Worm (Caenorhabditis elegans) whole organism, young adult: Measurements from ENCODE around the gene T28C6.7.

Experiments
- F10E7.11 ChIP-seq: sonication (generic microtip); optimal IDR thresholded peaks from 2 replicates; lab custom pipeline; 2017; ENCODE audit warnings: mild to moderate bottlenecking, missing genetic modification characterization, moderate library complexity, missing compliant biosample characterization
- F22D6.2 ChIP-seq: sonication (generic microtip); optimal IDR thresholded peaks from 2 replicates; lab custom pipeline; 2016; ENCODE audit warnings: mild to moderate bottlenecking, missing genetic modification characterization, missing compliant biosample characterization
- F52B5.7 ChIP-seq: sonication (generic microtip); optimal IDR thresholded peaks from 2 replicates; lab custom pipeline; 2016; ENCODE audit warnings: mild to moderate bottlenecking, missing genetic modification characterization, missing compliant biosample characterization
- F57A8.1 ChIP-seq: fragments of 200-800 bp; sonication (Bioruptor generic); optimal IDR thresholded peaks from 2 replicates; lab custom pipeline; 2018; ENCODE audit warnings: mild to moderate bottlenecking, missing genetic modification characterization, moderate library complexity, missing compliant biosample characterization
- F57C9.4 ChIP-seq: sonication (generic microtip); optimal IDR thresholded peaks from 2 replicates; lab custom pipeline; 2017; ENCODE audit warnings: mild to moderate bottlenecking, missing genetic modification characterization, missing compliant biosample characterization
- Y53F4B.3 ChIP-seq: fragments of 200-800 bp; sonication (Bioruptor generic); IDR thresholded peaks from 2 replicates; pipeline ENCODE4 v1.3.6; 2022; ENCODE audit warnings: missing genetic modification reagents, missing genetic modification characterization, missing compliant biosample characterization
- Y79H2A.3 ChIP-seq: fragments of 200-800 bp; sonication (Bioruptor generic); conservative IDR thresholded peaks from 2 replicates; pipeline ENCODE4 v1.3.6; 2022; ENCODE audit warnings: missing genetic modification reagents, missing genetic modification characterization, missing compliant biosample characterization
- aptf-3 ChIP-seq: fragments of 200-800 bp; sonication (Bioruptor generic); IDR thresholded peaks from 2 replicates; pipeline ENCODE4 v1.3.6; 2022; ENCODE audit warnings: missing genetic modification characterization, missing compliant biosample characterization
- attf-3 ChIP-seq: fragments of 200-800 bp; sonication (Bioruptor generic); conservative IDR thresholded peaks from 2 replicates; pipeline ENCODE4 v1.3.6; 2022; ENCODE audit warnings: missing genetic modification reagents, missing genetic modification characterization, missing compliant biosample characterization
- attf-5 ChIP-seq: fragments of 200-800 bp; sonication (Bioruptor generic); optimal IDR thresholded peaks from 2 replicates; lab custom pipeline; 2018; ENCODE audit warnings: mild to moderate bottlenecking, missing genetic modification characterization, missing compliant biosample characterization
- bed-2 ChIP-seq: fragments of 200-800 bp; sonication (Bioruptor generic); IDR thresholded peaks from 2 replicates; pipeline ENCODE4 v1.3.6; 2022; ENCODE audit warnings: missing genetic modification reagents, missing genetic modification characterization, missing compliant biosample characterization
- cebp-1 ChIP-seq, 2 experiments: fragments of 200-800 bp in 1 of 2; sonication (Bioruptor generic) in 1 of 2; sonication (generic microtip) in 1 of 2; IDR thresholded peaks in 1 of 2; optimal IDR thresholded peaks in 1 of 2; 2 replicates each; pipeline versions ENCODE4 v1.3.6 to Lab custom; 2017 to 2022; ENCODE audit warnings: missing compliant biosample characterization in 2 of 2, missing genetic modification characterization in 2 of 2, mild to moderate bottlenecking in 1 of 2, missing genetic modification reagents in 1 of 2, moderate library complexity in 1 of 2
- ceh-40 ChIP-seq: fragments of 200-800 bp; sonication (Bioruptor generic); IDR thresholded peaks from 2 replicates; pipeline ENCODE4 v1.3.6; 2022; ENCODE audit warnings: missing genetic modification characterization, missing compliant biosample characterization
- die-1 ChIP-seq: sonication (generic microtip); optimal IDR thresholded peaks from 2 replicates; lab custom pipeline; 2016; ENCODE audit warnings: missing genotype, mild to moderate bottlenecking, missing genetic modification characterization, missing compliant biosample characterization
- efl-1 ChIP-seq: fragments of 150-350 bp; optimal IDR thresholded peaks from 2 replicates; lab custom pipeline; 2014; ENCODE audit warnings: missing biosample characterization, missing genetic modification reagents, missing genetic modification characterization
- egl-18 ChIP-seq: fragments of 200-800 bp; sonication (Bioruptor generic); IDR thresholded peaks from 2 replicates; pipeline ENCODE4 v1.3.6; 2022; ENCODE audit warnings: missing genetic modification reagents, missing genetic modification characterization, missing compliant biosample characterization
- egrh-3 ChIP-seq: fragments of 200-800 bp; sonication (Bioruptor generic); IDR thresholded peaks from 2 replicates; pipeline ENCODE4 v1.3.6; 2022; ENCODE audit warnings: missing genetic modification reagents, missing genetic modification characterization, missing compliant biosample characterization
- ekl-4 ChIP-seq: fragments of 200-800 bp; sonication (Bioruptor generic); IDR thresholded peaks from 2 replicates; pipeline ENCODE4 v1.3.6; 2022; ENCODE audit warnings: missing genetic modification reagents, missing genetic modification characterization, missing compliant biosample characterization
- hlh-12 ChIP-seq: sonication (generic microtip); optimal IDR thresholded peaks from 2 replicates; lab custom pipeline; 2016; ENCODE audit warnings: missing genetic modification characterization, missing compliant biosample characterization
- hmg-1.2 ChIP-seq: fragments of 200-800 bp; sonication (Bioruptor generic); IDR thresholded peaks from 2 replicates; pipeline ENCODE4 v1.3.6; 2022; ENCODE audit warnings: missing genetic modification reagents, missing genetic modification characterization, missing compliant biosample characterization
- hsf-1 ChIP-seq: fragments of 200-800 bp; sonication (Bioruptor generic); IDR thresholded peaks from 2 replicates; pipeline ENCODE4 v1.3.6; 2022; ENCODE audit warnings: missing genetic modification reagents, missing genetic modification characterization, missing compliant biosample characterization
- lin-26 ChIP-seq: fragments of 200-800 bp; sonication (Bioruptor generic); IDR thresholded peaks from 2 replicates; pipeline ENCODE4 v1.3.6; 2022; ENCODE audit warnings: missing genetic modification reagents, missing genetic modification characterization, missing compliant biosample characterization
- lin-40 ChIP-seq: sonication (generic microtip); optimal IDR thresholded peaks from 2 replicates; lab custom pipeline; 2016; ENCODE audit warnings: missing genetic modification characterization, mild to moderate bottlenecking, missing compliant biosample characterization, missing genotype, missing genetic modification reagents
- lsy-27 ChIP-seq: sonication (generic microtip); optimal IDR thresholded peaks from 2 replicates; lab custom pipeline; 2017; ENCODE audit warnings: missing genetic modification characterization, mild to moderate bottlenecking, missing compliant biosample characterization, antibody characterized with exemption, missing genotype, borderline replicate concordance; ENCODE audit not compliant: insufficient read depth
- nhr-120 ChIP-seq: fragments of 200-800 bp; sonication (Bioruptor generic); IDR thresholded peaks from 2 replicates; pipeline ENCODE4 v1.3.6; 2022; ENCODE audit warnings: missing genetic modification characterization, missing compliant biosample characterization
- nhr-179 ChIP-seq: sonication (generic microtip); optimal IDR thresholded peaks from 2 replicates; lab custom pipeline; 2016; ENCODE audit warnings: mild to moderate bottlenecking, missing genetic modification characterization, missing compliant biosample characterization
- nhr-80 ChIP-seq: sonication (generic microtip); optimal IDR thresholded peaks from 2 replicates; lab custom pipeline; 2016; ENCODE audit warnings: missing genetic modification characterization, missing compliant biosample characterization
- pha-4 ChIP-seq: fragments of 150-350 bp; sonication (generic microtip); optimal IDR thresholded peaks from 2 replicates; lab custom pipeline; 2014; ENCODE audit warnings: missing biosample characterization, missing genetic modification reagents, missing genetic modification characterization
- rcor-1 ChIP-seq: fragments of 200-800 bp; sonication (Bioruptor generic); IDR thresholded peaks from 2 replicates; pipeline ENCODE4 v1.3.6; 2022; ENCODE audit warnings: missing genetic modification reagents, missing genetic modification characterization, missing compliant biosample characterization
- sdz-38 ChIP-seq: sonication (generic microtip); optimal IDR thresholded peaks from 2 replicates; lab custom pipeline; 2016; ENCODE audit warnings: missing genotype, missing genetic modification characterization, missing compliant biosample characterization
- xnd-1 ChIP-seq: sonication (generic microtip); optimal IDR thresholded peaks from 2 replicates; lab custom pipeline; 2016; ENCODE audit warnings: missing genotype, missing genetic modification reagents, missing genetic modification characterization, missing compliant biosample characterization
- zfh-2 ChIP-seq: fragments of 200-800 bp; sonication (Bioruptor generic); conservative IDR thresholded peaks from 2 replicates; pipeline ENCODE4 v1.3.6; 2022; ENCODE audit warnings: missing genetic modification reagents, missing genetic modification characterization, missing compliant biosample characterization
- zim-3 ChIP-seq: sonication (generic microtip); optimal IDR thresholded peaks from 2 replicates; lab custom pipeline; 2017; ENCODE audit warnings: mild to moderate bottlenecking, missing genetic modification characterization, moderate library complexity, missing compliant biosample characterization

The T28C6.7 gene

ce11 chrIV:8845922-8846321 lies 18.3 kb downstream of the T28C6.7 start:
- TF ChIP-seq nhr-80 (peak; percentile 68), ceh-40 (GFP tag; lab: Robert Waterston, UW) (no peak)

DNA sequence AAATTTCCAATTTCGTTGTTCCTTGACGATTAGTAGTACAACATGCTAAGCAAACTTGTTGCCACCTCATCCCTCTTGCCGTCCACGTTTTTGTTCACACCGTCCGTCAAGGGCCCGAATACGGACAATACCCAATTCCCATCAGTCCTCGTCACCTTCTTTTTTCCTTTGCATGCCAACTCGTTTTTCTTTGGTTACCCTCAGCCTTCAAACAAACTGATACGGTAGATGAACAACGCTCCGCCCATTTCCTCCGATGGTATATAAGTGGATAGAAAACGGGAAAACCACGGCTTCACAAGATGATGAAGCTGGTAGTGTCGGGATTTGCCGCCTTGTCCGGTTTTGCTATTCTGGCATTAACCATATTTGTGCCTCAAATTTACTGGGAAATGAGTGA lies 20.3 kb downstream of the T28C6.7 start, which contains the start of gene col-118:
col-118 (plus strand) TSS at position 301 of the 400 bp plus-strand sequence.
- TF ChIP-seq F10E7.11 (tag; lab: Kevin White, UChicago) (no peak), bed-2 (GFP tag; lab: Robert Waterston, UW) (no peak), zim-3 (tag; lab: Kevin White, UChicago) (no peak), attf-5 (GFP tag; lab: Kevin White, UChicago) (no peak), F57C9.4 (no peak)

- TF ChIP-seq egrh-3 (GFP tag; lab: Robert Waterston, UW) (peak; percentile 35; the same call in 1 of the 2 replicates), die-1 (no peak), zfh-2 (GFP tag; lab: Robert Waterston, UW) (peak; percentile 83)
- TF ChIP-seq, all 124 proteins: peak for 2
Observed at ce11 chrIV:8848983-8849382, 21.4 kb downstream of the T28C6.7 start.

- TF ChIP-seq zfh-2 (GFP tag; lab: Robert Waterston, UW) = peak; percentile 87
- TF ChIP-seq ekl-4 (GFP tag; lab: Robert Waterston, UW) = peak; percentile 31; the same call in 1 of the 2 replicates
- TF ChIP-seq egrh-3 (GFP tag; lab: Robert Waterston, UW) = peak; percentile 75; the same call in 1 of the 2 replicates
- TF ChIP-seq nhr-179 (tag; lab: Kevin White, UChicago) = no peak
- TF ChIP-seq, all 124 proteins: peak for 3
Observed at ce11 chrIV:8850807-8851206, 23.2 kb downstream of the T28C6.7 start.

DNA sequence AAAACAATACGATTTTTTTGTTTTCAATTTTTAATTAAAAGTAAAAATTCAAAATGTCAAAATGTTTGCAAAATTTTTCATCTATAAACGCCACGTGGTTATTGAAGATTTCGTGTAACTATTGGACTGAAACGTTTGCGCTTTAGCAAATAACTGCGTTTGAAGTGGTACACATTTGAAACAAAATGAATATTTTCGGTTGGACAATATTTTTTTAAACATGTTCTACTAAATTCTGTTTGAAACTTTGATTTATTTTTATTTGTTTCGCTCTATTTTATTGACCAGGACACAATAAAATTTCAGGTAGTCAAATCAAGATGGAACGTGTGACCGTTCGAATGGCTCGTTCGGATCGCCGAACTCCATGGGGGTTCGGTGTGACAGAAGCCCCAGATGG lies 24.6 kb downstream of the T28C6.7 start, which contains the start of gene alp-1:
alp-1 (plus strand) TSS at position 301 of the 400 bp plus-strand sequence.
- TF ChIP-seq lin-26 (GFP tag; lab: Robert Waterston, UW) (no peak), F22D6.2 (tag; lab: Kevin White, UChicago) (no peak), nhr-120 (GFP tag; lab: Robert Waterston, UW) (no peak), xnd-1 (tag; lab: Kevin White, UChicago) (no peak), lin-40 (no peak), pha-4 (tag; lab: Kevin White, UChicago) (no peak), rcor-1 (GFP tag; lab: Robert Waterston, UW) (no peak), Y79H2A.3 (GFP tag; lab: Robert Waterston, UW) (no peak), ceh-40 (GFP tag; lab: Robert Waterston, UW) (no peak)

DNA sequence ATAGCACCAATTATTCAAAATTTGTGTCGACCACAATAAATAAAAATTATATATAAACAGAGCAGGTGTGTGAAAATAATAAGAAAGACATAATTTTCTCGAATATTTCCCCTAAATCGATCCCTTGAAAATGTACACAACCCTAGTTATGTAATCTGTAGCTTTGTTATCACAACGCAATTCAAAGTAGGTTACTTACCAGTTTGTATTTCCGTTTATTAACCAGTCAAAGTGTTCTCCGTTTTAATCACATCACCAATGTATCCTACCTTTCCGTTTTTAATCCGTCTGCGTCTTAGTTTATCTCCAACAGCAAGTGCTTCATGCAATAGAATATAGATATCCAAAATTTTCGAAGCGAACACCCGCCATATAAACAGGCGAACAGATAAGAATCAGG lies 25.7 kb downstream of the T28C6.7 start:
- no peak for TF ChIP-seq F10E7.11 (tag; lab: Kevin White, UChicago)
- no peak for TF ChIP-seq ekl-4 (GFP tag; lab: Robert Waterston, UW)
- no peak for TF ChIP-seq hlh-12
- TF ChIP-seq bed-2 (GFP tag; lab: Robert Waterston, UW) = no peak
- TF ChIP-seq lsy-27 (tag; lab: Kevin White, UChicago) = no peak
- TF ChIP-seq egrh-3 (GFP tag; lab: Robert Waterston, UW) = no peak
- TF ChIP-seq cebp-1 (GFP tag; IDR thresholded peaks at IDR 0.05; lab: Robert Waterston, UW) = no peak
- TF ChIP-seq cebp-1 (tag; optimal IDR thresholded peaks at IDR 0.05; lab: Kevin White, UChicago) = no peak
- TF ChIP-seq attf-3 (GFP tag; lab: Robert Waterston, UW) = no peak
- TF ChIP-seq egl-18 (GFP tag; lab: Robert Waterston, UW) = no peak
- no peak for TF ChIP-seq nhr-120 (GFP tag; lab: Robert Waterston, UW)
- no peak for TF ChIP-seq aptf-3
- TF ChIP-seq F52B5.7 (tag; lab: Kevin White, UChicago) = no peak
- no peak for TF ChIP-seq hmg-1.2 (GFP tag; lab: Robert Waterston, UW)
- TF ChIP-seq Y53F4B.3 (GFP tag; lab: Robert Waterston, UW) = no peak
- TF ChIP-seq hsf-1 (GFP tag; lab: Robert Waterston, UW) = no peak
- no peak for TF ChIP-seq F57A8.1
- TF ChIP-seq sdz-38 (tag; lab: Kevin White, UChicago) = no peak
- TF ChIP-seq F57C9.4 = no peak
- no peak for TF ChIP-seq ceh-40 (GFP tag; lab: Robert Waterston, UW)
- TF ChIP-seq efl-1 (GFP tag; lab: Kevin White, UChicago) = no peak
